Fruit fly (Drosophila melanogaster): ENCODE data around the gene CG3294.

dm6 chr2L:4793780-4794523 lies 397 bp upstream of the CG3294 start, which contains the start of gene fipi:
- no peak for TF ChIP-seq toe (GFP tag; optimal IDR thresholded peaks at IDR 0.05)
- TF ChIP-seq CG5204 (GFP tag; optimal IDR thresholded peaks at IDR 0.05): no peak
- TF ChIP-seq Mnt (GFP tag; optimal IDR thresholded peaks at IDR 0.05): no peak
- no peak for TF ChIP-seq Hr96 (GFP tag; optimal IDR thresholded peaks at IDR 0.05)
- no peak for TF ChIP-seq bab1 (GFP tag; optimal IDR thresholded peaks at IDR 0.05)
- no peak for TF ChIP-seq cic (GFP tag; optimal IDR thresholded peaks at IDR 0.05)
- TF ChIP-seq tj (GFP tag; optimal IDR thresholded peaks at IDR 0.05): no peak
- peak; percentile 93 for TF ChIP-seq kay (GFP tag; ENCODE audit: borderline replicate concordance)
- no peak for TF ChIP-seq Crg-1 (GFP tag; optimal IDR thresholded peaks at IDR 0.05)
- TF ChIP-seq CG1620 (GFP tag; optimal IDR thresholded peaks at IDR 0.05): no peak
- TF ChIP-seq Clk (GFP tag; optimal IDR thresholded peaks at IDR 0.05): no peak
- no peak for TF ChIP-seq CG7101 (tag; optimal IDR thresholded peaks at IDR 0.05)

All from whole organism, adult.